Worm (Caenorhabditis elegans): ENCODE data around the gene mlc-5.

DNA sequence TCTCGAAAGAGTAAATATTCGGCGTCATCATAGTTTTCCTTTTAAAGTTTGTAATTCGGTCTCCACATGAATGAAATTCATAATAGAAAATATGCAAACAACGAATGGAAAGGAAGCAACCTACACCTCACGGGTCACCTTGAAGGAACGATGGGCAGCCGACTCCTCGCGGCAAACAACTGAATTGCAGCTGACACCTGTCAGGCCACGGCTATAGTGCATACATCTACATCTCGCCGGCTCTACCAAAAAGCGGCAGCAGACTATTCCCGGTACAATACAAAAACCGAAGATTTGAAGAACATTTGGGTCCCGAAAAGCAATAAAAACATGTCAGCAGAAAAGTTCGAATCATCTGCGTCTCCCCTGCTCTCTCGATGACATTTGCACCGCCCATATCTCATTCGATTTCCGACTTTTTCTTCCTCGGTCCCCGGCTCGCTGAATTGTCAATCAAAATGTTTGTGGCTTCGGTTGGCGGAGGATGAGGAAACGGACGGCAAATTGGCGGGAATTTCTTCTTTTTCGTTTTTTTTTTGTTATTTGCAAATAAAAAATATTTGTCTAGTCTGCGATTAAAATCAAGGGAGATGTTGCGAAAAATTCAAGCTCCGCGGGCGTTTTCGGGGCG lies 12.7 kb downstream of the mlc-5 start:
- TF ChIP-seq nhr-76 (tag; optimal IDR thresholded peaks at IDR 0.05) (no peak), unc-120 (tag; optimal IDR thresholded peaks at IDR 0.05; ENCODE audit: poor library complexity, severe bottlenecking) (peak; percentile 53), elt-1 (tag; optimal IDR thresholded peaks at IDR 0.05; ENCODE audit: borderline replicate concordance, insufficient read depth) (no peak), pha-4 (tag; optimal IDR thresholded peaks at IDR 0.05) (no peak), lin-13 (tag; optimal IDR thresholded peaks at IDR 0.05) (no peak), ztf-11 (tag; optimal IDR thresholded peaks at IDR 0.05) (no peak), M03D4.4 (tag; optimal IDR thresholded peaks at IDR 0.05) (no peak), nhr-237 (tag; optimal IDR thresholded peaks at IDR 0.05) (no peak), nhr-12 (tag; optimal IDR thresholded peaks at IDR 0.05) (no peak), unc-62 (GFP tag; optimal IDR thresholded peaks at IDR 0.05) (peak; percentile 85)

Measured in whole organism, mixed stage, embryonic.